Fruit fly (Drosophila melanogaster): ENCODE data around the gene CG33169.

CG33169 gene

DNA sequence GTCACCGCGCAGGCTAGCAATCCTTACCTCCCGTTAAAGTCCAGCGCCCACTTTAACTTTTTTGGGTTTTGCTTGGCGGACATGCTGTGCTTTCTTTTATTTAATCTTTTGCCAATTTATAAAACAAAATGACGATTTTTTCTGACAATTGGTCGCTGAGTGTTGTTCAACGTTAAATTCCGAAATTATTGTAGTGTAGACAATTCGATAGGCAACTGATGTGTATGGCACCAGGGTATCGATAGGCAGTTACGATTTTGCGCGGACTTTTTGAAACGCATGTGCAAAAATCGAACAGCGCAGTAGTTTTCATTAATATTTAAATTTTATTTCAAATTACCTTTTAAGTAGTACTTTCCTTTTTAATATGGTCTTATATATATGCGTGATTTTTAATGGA, 4.4 kb downstream of the CG33169 start, which contains the start of gene EMC4 (continued):
- TF ChIP-seq al (GFP tag; IDR thresholded peaks at IDR 0.05), result no peak
- peak; percentile 77 for TF ChIP-seq HmgZ (tag; optimal IDR thresholded peaks at IDR 0.05)
- no peak for TF ChIP-seq ash1 (GFP tag; optimal IDR thresholded peaks at IDR 0.05)
- TF ChIP-seq CG16813 (GFP tag; IDR thresholded peaks at IDR 0.05; ENCODE audit: partially characterized antibody), result peak; percentile 69; the same call in 2 of the 3 replicates
- TF ChIP-seq Atf6 (GFP tag; IDR thresholded peaks at IDR 0.05), result no peak
- TF ChIP-seq CG11560 (tag; IDR thresholded peaks at IDR 0.05), result no peak
- no peak for TF ChIP-seq toy (GFP tag; IDR thresholded peaks at IDR 0.05)
- TF ChIP-seq CG3838 (GFP tag; optimal IDR thresholded peaks at IDR 0.05), result no peak
- peak; percentile 62 for TF ChIP-seq HLH54F (GFP tag; optimal IDR thresholded peaks at IDR 0.05)
- TF ChIP-seq CG8944 (GFP tag; optimal IDR thresholded peaks at IDR 0.05), result no peak
- peak; percentile 78 for TF ChIP-seq CG4617 (GFP tag; optimal IDR thresholded peaks at IDR 0.05; ENCODE audit: borderline replicate concordance)
- TF ChIP-seq Eip74EF (GFP tag; optimal IDR thresholded peaks at IDR 0.05), result no peak
- TF ChIP-seq tap (tag; optimal IDR thresholded peaks at IDR 0.05), result no peak
- TF ChIP-seq ind (GFP tag; optimal IDR thresholded peaks at IDR 0.05), result peak; percentile 46
- TF ChIP-seq pzg (GFP tag; optimal IDR thresholded peaks at IDR 0.05), result peak; percentile 83
- TF ChIP-seq CG30431 (GFP tag; optimal IDR thresholded peaks at IDR 0.05), result no peak
- TF ChIP-seq CG7786 (GFP tag; optimal IDR thresholded peaks at IDR 0.05), result peak; percentile 58
- TF ChIP-seq sna (GFP tag; IDR thresholded peaks at IDR 0.05; ENCODE audit: partially characterized antibody), result peak; percentile 66
- no peak for TF ChIP-seq Kr (GFP tag; optimal IDR thresholded peaks at IDR 0.05)
- no peak for TF ChIP-seq Blimp-1 (GFP tag; optimal IDR thresholded peaks at IDR 0.05)
- no peak for TF ChIP-seq jing (GFP tag; optimal IDR thresholded peaks at IDR 0.05)
- TF ChIP-seq pho (GFP tag; optimal IDR thresholded peaks at IDR 0.05), result peak; percentile 54
- no peak for TF ChIP-seq sim (GFP tag; IDR thresholded peaks at IDR 0.05)
- peak; percentile 56 for TF ChIP-seq CG8924 (tag; optimal IDR thresholded peaks at IDR 0.05)
- peak; percentile 21 for TF ChIP-seq gfzf (GFP tag; optimal IDR thresholded peaks at IDR 0.05)
- TF ChIP-seq MESR4 (GFP tag; optimal IDR thresholded peaks at IDR 0.05), result peak; percentile 85
- TF ChIP-seq CG31224 (GFP tag; IDR thresholded peaks at IDR 0.05), result no peak
- TF ChIP-seq CG6254 (GFP tag; optimal IDR thresholded peaks at IDR 0.05), result peak; percentile 10
- no peak; the same call in 3 of the 4 replicates for TF ChIP-seq Gug (GFP tag; IDR thresholded peaks at IDR 0.05)
- no peak for TF ChIP-seq CG11723 (GFP tag; optimal IDR thresholded peaks at IDR 0.05)
- peak; percentile 36; the same call in 1 of the 3 replicates for TF ChIP-seq Doc3 (GFP tag; IDR thresholded peaks at IDR 0.05; ENCODE audit: partially characterized antibody)
- TF ChIP-seq CG10462 (GFP tag; optimal IDR thresholded peaks at IDR 0.05), result no peak
- no peak for TF ChIP-seq psq (GFP tag; optimal IDR thresholded peaks at IDR 0.05)
- TF ChIP-seq CG12744 (GFP tag; optimal IDR thresholded peaks at IDR 0.05), result peak; percentile 38
- TF ChIP-seq CrebB (tag; optimal IDR thresholded peaks at IDR 0.05), result no peak
- TF ChIP-seq otp (GFP tag; IDR thresholded peaks at IDR 0.05), result no peak
- no peak for TF ChIP-seq MTF-1 (GFP tag; optimal IDR thresholded peaks at IDR 0.05; ENCODE audit: borderline replicate concordance)
- peak; percentile 14 for TF ChIP-seq Dek (tag; optimal IDR thresholded peaks at IDR 0.05)
- TF ChIP-seq CG7745 (tag; optimal IDR thresholded peaks at IDR 0.05), result no peak
- no peak for TF ChIP-seq sr (GFP tag; IDR thresholded peaks at IDR 0.05)
- peak; percentile 51 for TF ChIP-seq tin (GFP tag; optimal IDR thresholded peaks at IDR 0.05)
- TF ChIP-seq CG4328 (GFP tag; optimal IDR thresholded peaks at IDR 0.05), result no peak
- TF ChIP-seq Hr78 (GFP tag; optimal IDR thresholded peaks at IDR 0.05), result no peak
- TF ChIP-seq CG15601 (tag; optimal IDR thresholded peaks at IDR 0.05), result no peak
- no peak for TF ChIP-seq CG5180 (GFP tag; optimal IDR thresholded peaks at IDR 0.05)
- TF ChIP-seq dysf (GFP tag; IDR thresholded peaks at IDR 0.05), result no peak
- TF ChIP-seq CG9609 (GFP tag; optimal IDR thresholded peaks at IDR 0.05), result peak; percentile 40
- TF ChIP-seq CG1832 (GFP tag; optimal IDR thresholded peaks at IDR 0.05), result no peak
- no peak for TF ChIP-seq CG16815 (GFP tag; optimal IDR thresholded peaks at IDR 0.05)
- TF ChIP-seq trh (GFP tag; optimal IDR thresholded peaks at IDR 0.05), result no peak
